Fruit fly (Drosophila melanogaster) whole organism, pupa: ENCODE results near the gene Tbca.

Experiments used
- CG12605 ChIP-seq: fragments of 200-800 bp; sonication (Bioruptor generic); IDR thresholded peaks from 2 replicates; pipeline ENCODE4 v1.3.6; 2022; ENCODE audit warnings: missing biosample characterization, missing genetic modification characterization
- CG13204 ChIP-seq: fragments of 200-800 bp; sonication (Bioruptor generic); optimal IDR thresholded peaks from 2 replicates; lab custom pipeline; 2018; ENCODE audit warnings: missing biosample characterization, mild to moderate bottlenecking, missing genetic modification characterization, moderate library complexity
- CG14655 ChIP-seq: fragments of 200-800 bp; sonication (Bioruptor generic); optimal IDR thresholded peaks from 3 replicates; lab custom pipeline; 2017; ENCODE audit warnings: mild to moderate bottlenecking, missing biosample characterization, missing genetic modification reagents, missing genetic modification characterization
- CG15710 ChIP-seq: fragments of 200-800 bp; sonication (Bioruptor generic); optimal IDR thresholded peaks from 2 replicates; lab custom pipeline; 2018; ENCODE audit warnings: missing biosample characterization, mild to moderate bottlenecking, missing genetic modification characterization, moderate library complexity
- CG32121 ChIP-seq: fragments of 200-800 bp; sonication (Bioruptor generic); IDR thresholded peaks from 2 replicates; pipeline ENCODE4 v1.3.6; 2022; ENCODE audit warnings: missing biosample characterization, missing genetic modification characterization
- CG4496 ChIP-seq: fragments of 200-800 bp; sonication (Bioruptor generic); IDR thresholded peaks from 3 replicates; pipeline ENCODE4 v1.3.6; 2022; ENCODE audit warnings: missing biosample characterization, missing genetic modification characterization
- CG8159 ChIP-seq: fragments of 200-800 bp; sonication (Bioruptor generic); optimal IDR thresholded peaks from 3 replicates; lab custom pipeline; 2018; ENCODE audit warnings: missing biosample characterization, mild to moderate bottlenecking, missing genetic modification characterization, moderate library complexity
- D1 ChIP-seq: fragments of 200-800 bp; sonication (Bioruptor generic); optimal IDR thresholded peaks from 2 replicates; lab custom pipeline; 2018; ENCODE audit warnings: missing biosample characterization, mild to moderate bottlenecking, missing genetic modification characterization, moderate library complexity
- Pif1A ChIP-seq: fragments of 200-800 bp; sonication (Bioruptor generic); optimal IDR thresholded peaks from 3 replicates; lab custom pipeline; 2016; ENCODE audit warnings: missing biosample characterization, missing genetic modification characterization
- Pif1B ChIP-seq: fragments of 200-800 bp; sonication (Bioruptor generic); optimal IDR thresholded peaks from 3 replicates; lab custom pipeline; 2016; ENCODE audit warnings: missing biosample characterization, missing genetic modification characterization
- fd96Ca ChIP-seq: fragments of 200-800 bp; sonication (Bioruptor generic); IDR thresholded peaks from 3 replicates; pipeline ENCODE4 v1.3.6; 2022; ENCODE audit warnings: missing biosample characterization, missing genetic modification characterization
- rn ChIP-seq: fragments of 200-800 bp; sonication (Bioruptor generic); IDR thresholded peaks from 2 replicates; pipeline ENCODE4 v1.3.6; 2022; ENCODE audit warnings: missing biosample characterization, missing genetic modification characterization

DNA sequence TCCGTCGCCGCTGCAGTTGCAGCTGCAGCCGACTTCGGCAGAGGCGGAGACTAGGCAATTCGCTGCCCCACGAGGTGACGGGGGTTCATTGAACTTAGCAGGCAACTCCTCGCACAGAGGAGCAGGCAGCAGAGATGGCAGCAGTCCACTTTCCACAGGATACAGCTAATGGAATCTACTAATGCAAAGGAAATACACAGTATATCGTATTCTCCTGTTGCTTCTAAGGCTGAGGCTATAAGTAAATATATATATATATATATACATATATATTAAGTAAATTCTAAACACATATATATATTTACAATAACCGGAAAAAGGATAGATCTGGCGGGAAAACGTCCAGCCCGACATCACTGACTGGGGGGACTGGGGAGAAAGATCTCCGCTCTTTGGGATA, 39.9 kb upstream of the Tbca start:
- TF ChIP-seq Pif1B (GFP tag; lab: Kevin White, UChicago) (no peak), CG8159 (peak; percentile 22), Pif1A (GFP tag; lab: Kevin White, UChicago) (no peak), fd96Ca (GFP tag; lab: Robert Waterston, UW) (no peak), CG32121 (no peak), CG13204 (GFP tag; lab: Kevin White, UChicago) (no peak), CG4496 (GFP tag; lab: Robert Waterston, UW) (no peak), D1 (tag; lab: Kevin White, UChicago) (no peak), CG14655 (GFP tag; lab: Kevin White, UChicago) (peak; percentile 20), rn (GFP tag; lab: Robert Waterston, UW) (no peak), CG12605 (GFP tag; lab: Robert Waterston, UW) (no peak), CG15710 (no peak)
